Worm (Caenorhabditis elegans): Measurements from ENCODE around the gene rpl-26.

- no peak for TF ChIP-seq ztf-28 (GFP tag; IDR thresholded peaks at IDR 0.05)
- TF ChIP-seq lir-1 (GFP tag; conservative IDR thresholded peaks at IDR 0.05): no peak
- TF ChIP-seq D2030.7 (GFP tag; IDR thresholded peaks at IDR 0.05): no peak
- no peak for TF ChIP-seq dpff-1 (tag; optimal IDR thresholded peaks at IDR 0.05)
- TF ChIP-seq lsl-1 (GFP tag; optimal IDR thresholded peaks at IDR 0.05): no peak
These were observed 29.5 kb upstream of the rpl-26 start, which contains the start of gene F54C9.7 for ce11 chrII:8573044-8573443.

Data from whole organism, young adult.